Worm (Caenorhabditis elegans) whole organism, midembryonic: ENCODE results near the gene msrp-4.
"Not testable (repeated sequence)": the region's sequence is repeated elsewhere in the genome, so short reads cannot be mapped to it uniquely, and the experiment has no call there.

Experiments used
- T22C8.4 ChIP-seq: fragments of 200-800 bp; sonication (Bioruptor generic); IDR thresholded peaks from 2 replicates; pipeline ENCODE4 v1.3.6; 2022; ENCODE audit warnings: missing genetic modification characterization, missing compliant biosample characterization
- flt-1 ChIP-seq: fragments of 200-800 bp; sonication (Bioruptor generic); IDR thresholded peaks from 2 replicates; pipeline ENCODE4 v1.3.6; 2022; ENCODE audit warnings: missing genetic modification characterization, missing compliant biosample characterization
- med-1 ChIP-seq: sonication (generic microtip); optimal IDR thresholded peaks from 2 replicates; lab custom pipeline; 2017; ENCODE audit warnings: missing genetic modification characterization, mild to moderate bottlenecking, missing compliant biosample characterization, antibody characterized with exemption, missing genetic modification reagents; ENCODE audit not compliant: insufficient read depth

ce11 chrII:822730-823129 lies at the start of gene msrp-4:
- TF ChIP-seq med-1 (GFP tag; lab: Kevin White, UChicago); flt-1 (GFP tag; lab: Robert Waterston, UW); T22C8.4 (GFP tag; lab: Robert Waterston, UW): not testable (repeated sequence)
